Worm (Caenorhabditis elegans): ENCODE results near the gene hot-8.

DNA sequence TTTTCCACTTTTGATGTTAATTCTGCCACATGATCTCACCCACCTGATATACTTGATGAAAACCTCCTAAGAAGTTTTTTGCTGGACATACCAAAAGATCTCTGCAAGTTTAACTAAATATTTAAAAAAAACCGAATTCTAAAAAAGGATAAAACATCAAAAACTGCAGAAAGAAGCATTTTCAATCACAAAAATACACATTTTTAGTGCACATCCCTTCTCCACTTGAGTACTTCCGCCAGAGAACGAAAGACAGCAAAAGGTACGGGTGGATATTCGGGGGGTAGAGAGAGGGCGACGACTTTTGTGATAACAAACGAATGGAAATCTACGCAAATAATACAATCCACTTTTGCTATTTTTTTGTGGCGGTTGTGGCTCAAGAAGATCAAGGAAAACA lies 50.6 kb downstream of the hot-8 start, which contains the start of gene C46H3.2:
- no peak for TF ChIP-seq drap-1 (GFP tag; optimal IDR thresholded peaks at IDR 0.05)
- no peak for TF ChIP-seq unc-39 (tag; optimal IDR thresholded peaks at IDR 0.05)
- TF ChIP-seq elt-1 (tag; optimal IDR thresholded peaks at IDR 0.05; ENCODE audit: borderline replicate concordance, insufficient read depth): no peak
- TF ChIP-seq nhr-28 (tag; optimal IDR thresholded peaks at IDR 0.05): no peak
- TF ChIP-seq ham-2 (GFP tag; optimal IDR thresholded peaks at IDR 0.05): no peak
- TF ChIP-seq nhr-12 (tag; optimal IDR thresholded peaks at IDR 0.05): no peak
- TF ChIP-seq ces-1 (GFP tag; optimal IDR thresholded peaks at IDR 0.05): no peak
- TF ChIP-seq tbx-8 (GFP tag; optimal IDR thresholded peaks at IDR 0.05): no peak
- TF ChIP-seq blmp-1 (tag; optimal IDR thresholded peaks at IDR 0.05): no peak
- TF ChIP-seq bed-3 (GFP tag; optimal IDR thresholded peaks at IDR 0.05): no peak

Measured in whole organism, mixed stage, embryonic.